Worm (Caenorhabditis elegans) whole organism, L1 larva: ENCODE results near the gene cwf-19L2.

Source experiments
- aly-2 ChIP-seq: fragments of 150-350 bp; optimal IDR thresholded peaks from 2 replicates; lab custom pipeline; 2014; ENCODE audit warnings: missing biosample characterization, missing genetic modification characterization
- dpl-1 ChIP-seq, 3 experiments: fragments of 150-350 bp in 2 of 3; sonication (generic microtip) in 1 of 3; optimal IDR thresholded peaks; 2 replicates each; lab custom pipeline; 2014 to 2017; ENCODE audit warnings: missing biosample characterization in 3 of 3, missing genetic modification characterization in 3 of 3, missing genetic modification reagents in 3 of 3
- lin-13 ChIP-seq: fragments of 150-350 bp; optimal IDR thresholded peaks from 2 replicates; lab custom pipeline; 2014; ENCODE audit warnings: missing biosample characterization, missing genetic modification reagents, missing genetic modification characterization
- mdl-1 ChIP-seq, 2 experiments: fragments of 150-350 bp; optimal IDR thresholded peaks; 2 replicates each; lab custom pipeline; 2014 to 2017; ENCODE audit warnings: missing biosample characterization in 2 of 2, missing genetic modification characterization in 2 of 2, inconsistent platforms in 1 of 2
- nhr-11 ChIP-seq: fragments of 150-350 bp; optimal IDR thresholded peaks from 2 replicates; lab custom pipeline; 2014; ENCODE audit warnings: missing biosample characterization, missing genetic modification characterization
- nhr-12 ChIP-seq: sonication (generic microtip); optimal IDR thresholded peaks from 2 replicates; lab custom pipeline; 2017; ENCODE audit warnings: missing biosample characterization, missing genetic modification characterization
- nhr-77 ChIP-seq: fragments of 150-350 bp; optimal IDR thresholded peaks from 2 replicates; lab custom pipeline; 2014; ENCODE audit warnings: missing biosample characterization, missing genetic modification characterization
- pqm-1 ChIP-seq: sonication (generic microtip); optimal IDR thresholded peaks from 3 replicates; lab custom pipeline; 2017; ENCODE audit warnings: missing biosample characterization, missing genetic modification characterization
- skn-1 ChIP-seq: fragments of 150-350 bp; optimal IDR thresholded peaks from 2 replicates; lab custom pipeline; 2014; ENCODE audit warnings: missing biosample characterization, missing genetic modification characterization
- snu-23 ChIP-seq: sonication (generic microtip); optimal IDR thresholded peaks from 2 replicates; lab custom pipeline; 2016; ENCODE audit warnings: missing genetic modification characterization, missing compliant biosample characterization

ce11 chrIII:7297045-7297680 is 3.7 kb downstream of the cwf-19L2 start:
- TF ChIP-seq mdl-1 (tag; optimal IDR thresholded peaks at IDR 0.05; lab: Kevin White, UChicago) (no peak), snu-23 (GFP tag; lab: Kevin White, UChicago) (peak; percentile 27), nhr-77 (tag; lab: Kevin White, UChicago) (no peak), lin-13 (no peak), aly-2 (tag; lab: Kevin White, UChicago) (no peak), pqm-1 (tag; lab: Kevin White, UChicago) (no peak), dpl-1 (GFP tag; optimal IDR thresholded peaks at IDR 0.05; lab: Kevin White, UChicago) (no peak), skn-1 (no peak), nhr-12 (tag; lab: Kevin White, UChicago) (no peak), nhr-11 (tag; lab: Kevin White, UChicago) (no peak)
